Fruit fly (Drosophila melanogaster): ENCODE data around the gene CG11597.

The CG11597 gene

dm6 chr3L:11822446-11823334, 615 bp upstream of the CG11597 start, which contains the start of gene RpL10Ab (continued):
- TF ChIP-seq CG34406 (GFP tag; optimal IDR thresholded peaks at IDR 0.05) (peak; percentile 35), CG6854 (GFP tag; optimal IDR thresholded peaks at IDR 0.05) (peak; percentile 68), esn (GFP tag; optimal IDR thresholded peaks at IDR 0.05) (peak; percentile 62), Sox14 (GFP tag; optimal IDR thresholded peaks at IDR 0.05) (peak; percentile 11), CG3919 (GFP tag; optimal IDR thresholded peaks at IDR 0.05) (peak; percentile 77), CG3032 (tag; optimal IDR thresholded peaks at IDR 0.05) (peak; percentile 35), CG6163 (GFP tag; IDR thresholded peaks at IDR 0.05) (peak; percentile 63), CG16779 (tag; optimal IDR thresholded peaks at IDR 0.05) (no peak), fd85E (GFP tag; optimal IDR thresholded peaks at IDR 0.05) (no peak), CG31627 (GFP tag; optimal IDR thresholded peaks at IDR 0.05) (peak; percentile 45), topi (GFP tag; optimal IDR thresholded peaks at IDR 0.05) (peak; percentile 50), acj6 (GFP tag; optimal IDR thresholded peaks at IDR 0.05) (peak; percentile 29), lz (GFP tag; optimal IDR thresholded peaks at IDR 0.05) (peak; percentile 60), Sox15 (GFP tag; optimal IDR thresholded peaks at IDR 0.05) (peak; percentile 22), salr (GFP tag; optimal IDR thresholded peaks at IDR 0.05) (peak in 1 of 2 experiments; percentile 55), ss (GFP tag; optimal IDR thresholded peaks at IDR 0.05) (peak; percentile 25 to 51), CG6792 (GFP tag; optimal IDR thresholded peaks at IDR 0.05) (peak; percentile 39), CG8119 (GFP tag; IDR thresholded peaks at IDR 0.05) (peak; percentile 48; the same call in 1 of the 3 replicates), CG8632 (GFP tag; optimal IDR thresholded peaks at IDR 0.05) (peak; percentile 34), Hr4 (GFP tag; optimal IDR thresholded peaks at IDR 0.05) (no peak), CG1621 (tag; optimal IDR thresholded peaks at IDR 0.05) (peak; percentile 2), eg (GFP tag; IDR thresholded peaks at IDR 0.05) (peak; percentile 71), Eip93F (GFP tag; optimal IDR thresholded peaks at IDR 0.05) (no peak), CG11762 (GFP tag; optimal IDR thresholded peaks at IDR 0.05; ENCODE audit: insufficient read depth) (peak; percentile 24), Hr38 (GFP tag; optimal IDR thresholded peaks at IDR 0.05) (no peak), CG4318 (GFP tag; optimal IDR thresholded peaks at IDR 0.05) (no peak), CG15336 (GFP tag; IDR thresholded peaks at IDR 0.05) (peak; percentile 22; the same call in 1 of the 2 replicates), CG6808 (GFP tag; optimal IDR thresholded peaks at IDR 0.05) (peak; percentile 47), Met (GFP tag; optimal IDR thresholded peaks at IDR 0.05) (peak; percentile 50), spab (GFP tag; optimal IDR thresholded peaks at IDR 0.05) (peak; percentile 9), svp (GFP tag) (no peak), Eip75B (GFP tag; optimal IDR thresholded peaks at IDR 0.05) (peak; percentile 51), Gug (GFP tag; IDR thresholded peaks at IDR 0.05) (0 out of 2 replicates have a peak, but pooled peaks have one; percentile 52), Lpt (GFP tag; optimal IDR thresholded peaks at IDR 0.05) (peak; percentile 74), CG10669 (GFP tag; optimal IDR thresholded peaks at IDR 0.05) (peak; percentile 28), vri (GFP tag; optimal IDR thresholded peaks at IDR 0.05) (no peak), OdsH (GFP tag; optimal IDR thresholded peaks at IDR 0.05) (peak; percentile 40), achi (GFP tag; optimal IDR thresholded peaks at IDR 0.05) (peak; percentile 27), Ets96B (tag; optimal IDR thresholded peaks at IDR 0.05) (no peak), Smox (GFP tag; optimal IDR thresholded peaks at IDR 0.05) (peak; percentile 5)

Data from whole organism, prepupa.